Worm (Caenorhabditis elegans) whole organism, L4 larva: ENCODE results near the gene ZK892.6.

Experiments used
- F26F4.8 ChIP-seq: fragments of 200-800 bp; sonication (Bioruptor generic); conservative IDR thresholded peaks from 2 replicates; pipeline ENCODE4 v1.3.6; 2022; ENCODE audit warnings: missing genetic modification characterization, missing compliant biosample characterization
- F49E8.2 ChIP-seq: sonication (generic microtip); optimal IDR thresholded peaks from 2 replicates; lab custom pipeline; 2016; ENCODE audit warnings: missing compliant biosample characterization, mild to moderate bottlenecking, missing genetic modification characterization, borderline replicate concordance
- R02D3.7 ChIP-seq: fragments of 150-350 bp; sonication (generic microtip); optimal IDR thresholded peaks from 3 replicates; lab custom pipeline; 2014; ENCODE audit warnings: missing biosample characterization, missing genetic modification characterization
- Y5F2A.4 ChIP-seq: fragments of 200-800 bp; sonication (Bioruptor generic); optimal IDR thresholded peaks from 2 replicates; lab custom pipeline; 2018; ENCODE audit warnings: mild to moderate bottlenecking, missing genetic modification characterization, missing compliant biosample characterization
- Y75B8A.6 ChIP-seq: fragments of 200-800 bp; sonication (Bioruptor generic); IDR thresholded peaks from 2 replicates; pipeline ENCODE4 v1.3.6; 2022; ENCODE audit warnings: missing genetic modification reagents, missing genetic modification characterization, missing compliant biosample characterization
- aha-1 ChIP-seq: fragments of 150-350 bp; peaks from one replicate; lab custom pipeline; 2014; ENCODE audit warnings: missing biosample characterization, missing genetic modification characterization
- ama-1 ChIP-seq: fragments of 150-350 bp; optimal IDR thresholded peaks from 2 replicates; lab custom pipeline; 2014; ENCODE audit warnings: inconsistent platforms, mixed read lengths
- attf-4 ChIP-seq: sonication (generic microtip); optimal IDR thresholded peaks from 3 replicates; lab custom pipeline; 2017; ENCODE audit warnings: missing biosample characterization, missing genetic modification characterization
- ceh-32 ChIP-seq: sonication (generic microtip); optimal IDR thresholded peaks from 2 replicates; lab custom pipeline; 2016; ENCODE audit warnings: mild to moderate bottlenecking, missing genetic modification characterization, missing compliant biosample characterization; ENCODE audit not compliant: poor library complexity
- ceh-62 ChIP-seq: sonication (generic microtip); optimal IDR thresholded peaks from 2 replicates; lab custom pipeline; 2017; ENCODE audit warnings: missing biosample characterization, missing genetic modification characterization
- ces-1 ChIP-seq: fragments of 150-350 bp; sonication (generic microtip); optimal IDR thresholded peaks from 4 replicates; lab custom pipeline; 2014; ENCODE audit warnings: missing biosample characterization, missing genetic modification reagents, missing genetic modification characterization
- daf-12 ChIP-seq: fragments of 150-350 bp; optimal IDR thresholded peaks from 2 replicates; lab custom pipeline; 2014; ENCODE audit warnings: missing biosample characterization, missing genetic modification reagents, missing genetic modification characterization
- daf-8 ChIP-seq: fragments of 200-800 bp; sonication (Bioruptor generic); IDR thresholded peaks from 2 replicates; pipeline ENCODE4 v1.3.6; 2022; ENCODE audit warnings: missing genetic modification characterization, missing compliant biosample characterization
- dmd-6 ChIP-seq: fragments of 200-800 bp; sonication (Bioruptor generic); IDR thresholded peaks from 2 replicates; pipeline ENCODE4 v1.3.6; 2022; ENCODE audit warnings: missing genetic modification reagents, missing genetic modification characterization, missing compliant biosample characterization
- dmd-8 ChIP-seq: fragments of 200-800 bp; sonication (Bioruptor generic); IDR thresholded peaks from 2 replicates; pipeline ENCODE4 v1.3.6; 2022; ENCODE audit warnings: missing genetic modification characterization, missing compliant biosample characterization
- dmd-9 ChIP-seq: fragments of 200-800 bp; sonication (Bioruptor generic); IDR thresholded peaks from 2 replicates; pipeline ENCODE4 v1.3.6; 2022; ENCODE audit warnings: missing genetic modification reagents, missing genetic modification characterization, missing compliant biosample characterization
- duxl-1 ChIP-seq: sonication (generic microtip); optimal IDR thresholded peaks from 2 replicates; lab custom pipeline; 2016; ENCODE audit warnings: mild to moderate bottlenecking, missing genetic modification characterization, moderate library complexity, missing compliant biosample characterization; ENCODE audit not compliant: poor library complexity
- dve-1 ChIP-seq: sonication (generic microtip); optimal IDR thresholded peaks from 2 replicates; lab custom pipeline; 2017; ENCODE audit warnings: antibody characterized with exemption, mild to moderate bottlenecking, missing genetic modification characterization, missing compliant biosample characterization; ENCODE audit not compliant: insufficient read depth
- egl-27 ChIP-seq: sonication (generic microtip); optimal IDR thresholded peaks from 3 replicates; lab custom pipeline; 2017; ENCODE audit warnings: missing biosample characterization, missing genetic modification reagents, missing genetic modification characterization
- fos-1 ChIP-seq: fragments of 150-350 bp; optimal IDR thresholded peaks from 2 replicates; lab custom pipeline; 2014; ENCODE audit warnings: missing biosample characterization, missing genetic modification characterization
- hif-1 ChIP-seq, 2 experiments: sonication (generic microtip); optimal IDR thresholded peaks; 2 replicates each; lab custom pipeline; 2016 to 2017; ENCODE audit warnings: missing compliant biosample characterization in 2 of 2, missing genetic modification characterization in 2 of 2, missing genetic modification reagents in 2 of 2, missing genotype in 2 of 2, mild to moderate bottlenecking in 1 of 2
- hlh-11 ChIP-seq: fragments of 200-800 bp; sonication (Bioruptor generic); optimal IDR thresholded peaks from 2 replicates; lab custom pipeline; 2018; ENCODE audit warnings: mild to moderate bottlenecking, missing genetic modification characterization, missing compliant biosample characterization
- hmg-1.1 ChIP-seq: fragments of 200-800 bp; sonication (Bioruptor generic); IDR thresholded peaks from 2 replicates; pipeline ENCODE4 v1.3.6; 2022; ENCODE audit warnings: missing genetic modification reagents, missing genetic modification characterization, missing compliant biosample characterization
- lim-7 ChIP-seq: fragments of 200-800 bp; sonication (Bioruptor generic); IDR thresholded peaks from 2 replicates; pipeline ENCODE4 v1.3.6; 2022; ENCODE audit warnings: missing genetic modification characterization, missing compliant biosample characterization
- madf-9 ChIP-seq: fragments of 200-800 bp; sonication (Bioruptor generic); conservative IDR thresholded peaks from 2 replicates; pipeline ENCODE4 v1.3.6; 2022; ENCODE audit warnings: missing genetic modification reagents, missing genetic modification characterization, missing compliant biosample characterization
- mdl-1 ChIP-seq, 2 experiments: fragments of 150-350 bp in 1 of 2; sonication (generic microtip) in 1 of 2; optimal IDR thresholded peaks; 2 replicates each; lab custom pipeline; 2014 to 2017; ENCODE audit warnings: missing biosample characterization in 2 of 2, missing genetic modification characterization in 2 of 2
- mep-1 ChIP-seq: fragments of 150-350 bp; sonication (generic microtip); optimal IDR thresholded peaks from 3 replicates; lab custom pipeline; 2014; ENCODE audit warnings: missing biosample characterization, missing genetic modification characterization
- mes-2 ChIP-seq: sonication (generic microtip); optimal IDR thresholded peaks from 2 replicates; lab custom pipeline; 2016; ENCODE audit warnings: missing genotype, mild to moderate bottlenecking, missing genetic modification characterization, missing compliant biosample characterization; ENCODE audit not compliant: poor library complexity, severe bottlenecking
- nhr-10 ChIP-seq: fragments of 150-350 bp; optimal IDR thresholded peaks from 2 replicates; lab custom pipeline; 2014; ENCODE audit warnings: missing biosample characterization, missing genetic modification characterization
- nhr-11 ChIP-seq: fragments of 150-350 bp; optimal IDR thresholded peaks from 2 replicates; lab custom pipeline; 2014; ENCODE audit warnings: missing biosample characterization, missing genetic modification characterization
- nhr-111 ChIP-seq: fragments of 200-800 bp; sonication (Bioruptor generic); optimal IDR thresholded peaks from 2 replicates; lab custom pipeline; 2018; ENCODE audit warnings: mild to moderate bottlenecking, missing genetic modification characterization, missing compliant biosample characterization
- nhr-237 ChIP-seq: sonication (generic microtip); optimal IDR thresholded peaks from 2 replicates; lab custom pipeline; 2017; ENCODE audit warnings: missing biosample characterization, missing genetic modification characterization
- nhr-42 ChIP-seq: fragments of 200-800 bp; sonication (Bioruptor generic); IDR thresholded peaks from 2 replicates; pipeline ENCODE4 v1.3.6; 2022; ENCODE audit warnings: missing genetic modification characterization, missing compliant biosample characterization
- php-3 ChIP-seq: fragments of 200-800 bp; sonication (Bioruptor generic); IDR thresholded peaks from 2 replicates; pipeline ENCODE4 v1.3.6; 2022; ENCODE audit warnings: missing genetic modification reagents, missing genetic modification characterization, missing compliant biosample characterization
- snpc-1.2 ChIP-seq: fragments of 200-800 bp; sonication (Bioruptor generic); IDR thresholded peaks from 2 replicates; pipeline ENCODE4 v1.3.6; 2022; ENCODE audit warnings: missing genetic modification reagents, missing genetic modification characterization, missing compliant biosample characterization
- snpc-4 ChIP-seq: fragments of 150-350 bp; optimal IDR thresholded peaks from 2 replicates; lab custom pipeline; 2014; ENCODE audit warnings: missing biosample characterization, missing genetic modification characterization
- tra-1 ChIP-seq: fragments of 200-800 bp; sonication (Bioruptor generic); IDR thresholded peaks from 2 replicates; pipeline ENCODE4 v1.3.6; 2022; ENCODE audit warnings: missing genetic modification reagents, missing genetic modification characterization, missing compliant biosample characterization
- unc-62 ChIP-seq, 3 experiments: fragments of 150-350 bp in 1 of 3; sonication (generic microtip); optimal IDR thresholded peaks in 2 of 3; peaks in 1 of 3; 1 replicate in 1 of 3; 2 replicates in 2 of 3; lab custom pipeline; 2014 to 2017; ENCODE audit warnings: missing biosample characterization in 3 of 3, missing genetic modification characterization in 3 of 3, missing genetic modification reagents in 3 of 3, missing genotype in 1 of 3
- vab-7 ChIP-seq: fragments of 200-800 bp; sonication (Bioruptor generic); IDR thresholded peaks from 2 replicates; pipeline ENCODE4 v1.3.6; 2022; ENCODE audit warnings: missing genetic modification reagents, missing genetic modification characterization, missing compliant biosample characterization
- zfp-2 ChIP-seq: sonication (generic microtip); optimal IDR thresholded peaks from 2 replicates; lab custom pipeline; 2016; ENCODE audit warnings: mild to moderate bottlenecking, missing genetic modification characterization, missing compliant biosample characterization
- zip-11 ChIP-seq: fragments of 200-800 bp; sonication (Bioruptor generic); IDR thresholded peaks from 2 replicates; pipeline ENCODE4 v1.3.6; 2022; ENCODE audit warnings: missing genetic modification characterization, missing compliant biosample characterization
- zip-2 ChIP-seq: fragments of 150-350 bp; optimal IDR thresholded peaks from 2 replicates; lab custom pipeline; 2014; ENCODE audit warnings: missing biosample characterization, missing genetic modification characterization

ZK892.6 gene

DNA sequence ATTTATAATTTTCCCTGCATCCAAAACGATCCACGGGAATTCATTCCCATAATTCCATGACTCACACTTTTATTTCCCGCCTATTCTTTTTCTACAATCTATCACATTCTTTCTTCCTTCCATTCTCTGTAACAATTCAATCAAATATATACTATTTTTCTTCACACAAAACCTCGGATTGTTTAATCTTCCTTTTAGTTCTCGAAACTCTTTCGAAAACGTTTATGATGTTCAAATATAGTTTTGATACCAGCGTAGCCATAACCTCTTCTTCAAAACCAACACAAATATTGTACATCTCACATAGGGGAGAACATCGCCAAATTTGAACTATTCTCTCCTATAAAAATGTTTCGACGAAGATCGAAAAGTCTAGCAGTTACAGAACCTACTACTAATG lies 10.9 kb upstream of the ZK892.6 start, which contains the start of gene lec-3:
TSS of gene lec-3 (plus strand) at position 301 of the 400 bp plus-strand sequence.
- TF ChIP-seq nhr-10 (tag; lab: Kevin White, UChicago) (no peak), dve-1 (peak; percentile 11)

DNA sequence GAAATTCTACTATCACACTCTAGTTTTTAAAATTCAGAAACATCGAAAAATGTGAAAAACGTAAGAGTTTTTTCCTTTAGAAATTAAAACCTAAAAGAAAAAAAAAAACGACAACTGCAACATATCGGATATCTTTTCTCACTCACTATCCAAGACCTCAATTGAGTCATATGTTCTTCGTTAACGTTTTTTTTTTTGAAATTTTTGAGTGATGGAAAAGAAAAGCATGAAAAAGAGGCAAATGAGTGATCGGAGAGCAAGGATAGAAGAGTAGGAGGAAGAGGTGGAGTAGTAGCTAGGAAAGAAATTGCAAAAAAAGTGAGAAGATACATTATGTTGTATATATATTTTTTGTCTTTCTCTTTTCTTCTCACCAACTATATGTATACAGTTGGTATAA lies 9.6 kb upstream of the ZK892.6 start:
- peak; percentile 17 for TF ChIP-seq hlh-11 (tag; lab: Kevin White, UChicago)
- no peak for TF ChIP-seq ceh-62 (tag; lab: Kevin White, UChicago)
- TF ChIP-seq aha-1 (tag; lab: Kevin White, UChicago), result no peak
- TF ChIP-seq daf-8 (GFP tag; lab: Robert Waterston, UW), result no peak
- TF ChIP-seq dmd-9 (GFP tag; lab: Robert Waterston, UW), result no peak
- TF ChIP-seq hif-1 (tag; optimal IDR thresholded peaks at IDR 0.05; lab: Kevin White, UChicago), result peak in 1 of 2 experiments; percentile 4
- peak; percentile 6 for TF ChIP-seq nhr-11 (tag; lab: Kevin White, UChicago)
- TF ChIP-seq, all 104 proteins: peak for 3

- TF ChIP-seq zip-2 (no peak), madf-9 (GFP tag; lab: Robert Waterston, UW) (no peak), mes-2 (tag; lab: Kevin White, UChicago) (no peak), F26F4.8 (GFP tag; lab: Robert Waterston, UW) (no peak), vab-7 (GFP tag; lab: Robert Waterston, UW) (no peak), hmg-1.1 (GFP tag; lab: Robert Waterston, UW) (no peak), mep-1 (no peak), zfp-2 (tag; lab: Kevin White, UChicago) (no peak), nhr-42 (GFP tag; lab: Robert Waterston, UW) (no peak), dmd-8 (no peak), mdl-1 (tag; optimal IDR thresholded peaks at IDR 0.05; lab: Kevin White, UChicago) (no peak), snpc-4 (tag; lab: Kevin White, UChicago) (no peak), Y5F2A.4 (GFP tag; lab: Kevin White, UChicago) (no peak), zip-11 (GFP tag; lab: Robert Waterston, UW) (no peak)
These were observed 8.7 kb upstream of the ZK892.6 start for ce11 chrII:9988620-9989019.

DNA sequence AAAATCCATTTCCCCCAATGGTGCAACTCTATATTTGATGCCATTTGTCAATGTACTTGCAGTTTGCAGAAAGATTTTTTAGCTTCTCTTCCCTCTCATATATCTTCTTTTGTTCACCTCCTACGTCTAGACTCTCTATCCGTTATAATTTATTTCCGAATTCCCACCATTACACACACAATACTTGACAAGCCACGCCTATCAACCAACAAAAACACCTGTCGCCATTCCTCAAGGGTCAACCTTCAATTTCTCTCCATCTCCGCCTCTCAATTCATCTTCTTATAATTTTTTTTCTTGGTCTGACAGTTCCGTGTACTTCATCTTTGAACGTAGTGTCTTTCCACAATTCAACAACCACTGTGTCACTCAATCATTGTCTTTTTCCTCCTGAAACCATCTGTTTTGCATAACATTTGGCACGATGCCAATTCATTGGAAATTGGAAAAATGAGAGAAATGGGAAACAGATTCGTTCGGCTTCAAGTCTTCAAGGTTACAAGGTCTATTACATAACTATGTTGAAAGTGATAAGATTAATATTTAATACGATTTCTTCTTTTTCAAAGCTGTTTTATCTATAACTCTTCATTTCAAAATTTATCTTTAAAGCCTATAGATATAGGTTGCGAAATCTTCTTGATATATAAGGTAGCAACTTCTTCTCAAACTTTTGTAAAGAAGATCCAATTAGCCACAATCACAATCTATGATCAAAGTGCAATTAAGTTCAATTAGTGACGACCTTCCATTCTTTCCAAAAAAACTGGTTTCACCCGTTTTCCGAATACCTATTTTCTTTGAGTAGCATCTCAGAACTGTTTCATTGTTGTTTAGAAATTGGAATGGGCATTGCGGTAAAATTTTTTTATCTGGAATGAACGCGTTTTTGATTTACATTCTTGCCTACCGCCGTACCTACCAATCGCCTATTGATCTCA lies 7.0 kb upstream of the ZK892.6 start:
- TF ChIP-seq mes-2 (tag; lab: Kevin White, UChicago), result no peak
- TF ChIP-seq dve-1, result no peak
- TF ChIP-seq dmd-9 (GFP tag; lab: Robert Waterston, UW), result no peak
- TF ChIP-seq tra-1 (GFP tag; lab: Robert Waterston, UW), result no peak
- no peak for TF ChIP-seq duxl-1 (tag; lab: Kevin White, UChicago)
- no peak for TF ChIP-seq ceh-32
- peak in 1 of 2 experiments; percentile 99 for TF ChIP-seq unc-62 (GFP tag; optimal IDR thresholded peaks at IDR 0.05 in 1 of 2; lab: Kevin White, UChicago)
- no peak for TF ChIP-seq unc-62 (tag; optimal IDR thresholded peaks at IDR 0.05; lab: Kevin White, UChicago)
- TF ChIP-seq R02D3.7, result no peak
- TF ChIP-seq nhr-237, result no peak

DNA sequence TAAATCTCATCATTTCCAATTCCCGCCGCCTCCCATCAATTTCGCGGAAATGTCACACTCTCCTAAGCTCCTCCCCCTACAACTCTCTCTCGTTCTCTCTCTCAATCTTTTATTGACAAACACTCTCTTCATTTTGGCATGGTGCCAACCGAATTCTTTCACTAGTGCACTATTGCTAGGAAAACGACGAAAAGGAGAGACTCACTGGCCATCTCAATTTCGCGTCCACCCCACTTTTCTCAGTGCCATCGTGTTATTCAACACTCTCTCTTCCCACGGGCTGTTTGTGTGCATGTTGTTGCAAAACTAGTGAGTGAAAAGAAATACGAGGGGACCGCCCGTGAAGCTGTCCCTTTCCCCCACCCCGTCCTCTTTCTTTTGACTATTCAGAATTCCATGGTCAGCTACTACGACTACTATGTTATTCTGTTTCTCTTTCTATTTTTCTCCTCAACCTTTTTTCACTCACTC lies 5.0 kb upstream of the ZK892.6 start:
- TF ChIP-seq Y75B8A.6 (GFP tag; lab: Robert Waterston, UW) (no peak), nhr-111 (GFP tag; lab: Kevin White, UChicago) (no peak), dmd-6 (GFP tag; lab: Robert Waterston, UW) (no peak), tra-1 (GFP tag; lab: Robert Waterston, UW) (no peak), egl-27 (no peak), php-3 (GFP tag; lab: Robert Waterston, UW) (no peak), lim-7 (GFP tag; lab: Robert Waterston, UW) (no peak), zfp-2 (tag; lab: Kevin White, UChicago) (no peak), ces-1 (no peak), nhr-237 (no peak), daf-12 (tag; lab: Kevin White, UChicago) (no peak), F49E8.2 (no peak), fos-1 (tag; lab: Kevin White, UChicago) (no peak), dve-1 (no peak), attf-4 (tag; lab: Kevin White, UChicago) (no peak), nhr-11 (tag; lab: Kevin White, UChicago) (peak; percentile 89), ama-1 (lab: Kevin White, UChicago) (no peak), snpc-1.2 (no peak)
